Fruit fly (Drosophila melanogaster): ENCODE measurements around the gene alpha-Est10.

dm6 chr3R:7522266-7522955 lies 28.8 kb upstream of the alpha-Est10 start:
- TF ChIP-seq CG11617 (GFP tag; optimal IDR thresholded peaks at IDR 0.05) = no peak
- TF ChIP-seq CG7045 (GFP tag; optimal IDR thresholded peaks at IDR 0.05) = peak; percentile 5
- TF ChIP-seq CG7101 (tag; optimal IDR thresholded peaks at IDR 0.05) = peak; percentile 65
- TF ChIP-seq toe (GFP tag; optimal IDR thresholded peaks at IDR 0.05) = peak; percentile 26
- peak; percentile 44 for TF ChIP-seq CG12768 (GFP tag; optimal IDR thresholded peaks at IDR 0.05)

Data from whole organism, adult.